Fruit fly (Drosophila melanogaster) whole organism, wandering third instar larva: ENCODE results near the gene Or65a.

ENCODE experiments used
- Abd-B ChIP-seq: fragments of >200 bp; optimal IDR thresholded peaks from 2 replicates; lab custom pipeline; 2017; ENCODE audit warnings: missing biosample characterization, missing genetic modification characterization
- CG32264 ChIP-seq: fragments of 200-800 bp; sonication (Bioruptor generic); optimal IDR thresholded peaks from 2 replicates; lab custom pipeline; 2016; ENCODE audit warnings: missing biosample characterization, missing genetic modification characterization
- CG9705 ChIP-seq: fragments of 200-800 bp; sonication (Bioruptor generic); optimal IDR thresholded peaks from 2 replicates; lab custom pipeline; 2018; ENCODE audit warnings: missing biosample characterization, mild to moderate bottlenecking, missing genetic modification characterization
- CrebA ChIP-seq: fragments of 200-800 bp; sonication (Bioruptor generic); optimal IDR thresholded peaks from 2 replicates; lab custom pipeline; 2016; ENCODE audit warnings: missing biosample characterization, mild to moderate bottlenecking, missing genetic modification characterization, borderline replicate concordance
- Dfd ChIP-seq: fragments of >200 bp; optimal IDR thresholded peaks from 2 replicates; lab custom pipeline; 2017; ENCODE audit warnings: missing biosample characterization, missing genetic modification characterization
- Dif ChIP-seq: fragments of 200-275, 200-300 bp; sonication (Bioruptor generic); optimal IDR thresholded peaks from 2 replicates; lab custom pipeline; 2018; ENCODE audit warnings: missing biosample characterization, missing genetic modification characterization; ENCODE audit not compliant: partially characterized antibody
- GATAd ChIP-seq: sonication (Bioruptor generic); optimal IDR thresholded peaks from 2 replicates; lab custom pipeline; 2016; ENCODE audit warnings: missing biosample characterization, missing genetic modification characterization
- HLH106 ChIP-seq: fragments of 200-800 bp; optimal IDR thresholded peaks from 3 replicates; lab custom pipeline; 2019; ENCODE audit warnings: missing biosample characterization, mild to moderate bottlenecking, missing genetic modification characterization, moderate library complexity
- Hnf4 ChIP-seq: fragments of 200-800 bp; sonication (Bioruptor generic); optimal IDR thresholded peaks from 2 replicates; lab custom pipeline; 2016; ENCODE audit warnings: missing biosample characterization, mild to moderate bottlenecking, missing genetic modification characterization
- Hr78 ChIP-seq: fragments of >200 bp; optimal IDR thresholded peaks from 2 replicates; lab custom pipeline; 2017; ENCODE audit warnings: missing biosample characterization, missing genetic modification characterization
- Hr83 ChIP-seq: fragments of 200-300 bp; sonication (Bioruptor generic); optimal IDR thresholded peaks from 2 replicates; lab custom pipeline; 2016; ENCODE audit warnings: missing biosample characterization, mild to moderate bottlenecking, missing genetic modification characterization, moderate library complexity; ENCODE audit not compliant: poor library complexity, severe bottlenecking
- Jra ChIP-seq: sonication (Bioruptor generic); optimal IDR thresholded peaks from 2 replicates; lab custom pipeline; 2016; ENCODE audit warnings: missing biosample characterization, missing genetic modification characterization
- Mio ChIP-seq: sonication (Bioruptor generic); optimal IDR thresholded peaks from 2 replicates; lab custom pipeline; 2016; ENCODE audit warnings: missing biosample characterization, missing genetic modification characterization
- Myc ChIP-seq: fragments of >200 bp; optimal IDR thresholded peaks from 2 replicates; lab custom pipeline; 2017
- N ChIP-seq: fragments of >200 bp; optimal IDR thresholded peaks from 2 replicates; lab custom pipeline; 2018; ENCODE audit warnings: missing biosample characterization, missing external identifiers, missing genetic modification characterization
- OdsH ChIP-seq: fragments of 200-800 bp; sonication (Bioruptor generic); optimal IDR thresholded peaks from 2 replicates; lab custom pipeline; 2016; ENCODE audit warnings: missing biosample characterization, mild to moderate bottlenecking, missing genetic modification characterization
- Rel ChIP-seq, 2 experiments: fragments of 200-800 bp; sonication (Bioruptor generic) in 1 of 2; optimal IDR thresholded peaks; 2 replicates in 1 of 2; 3 replicates in 1 of 2; lab custom pipeline; 2016 to 2019; ENCODE audit warnings: mild to moderate bottlenecking in 2 of 2, missing biosample characterization in 2 of 2, missing genetic modification characterization in 2 of 2, moderate library complexity in 1 of 2
- Sp1 ChIP-seq: fragments of 200-800 bp; sonication (Bioruptor generic); optimal IDR thresholded peaks from 3 replicates; lab custom pipeline; 2019; ENCODE audit warnings: missing biosample characterization, mild to moderate bottlenecking, missing genetic modification characterization, moderate library complexity
- Vsx2 ChIP-seq: fragments of 200-300, 225-300 bp; sonication (Bioruptor generic); optimal IDR thresholded peaks from 2 replicates; lab custom pipeline; 2018; ENCODE audit warnings: missing biosample characterization, missing genetic modification characterization; ENCODE audit not compliant: partially characterized antibody
- br ChIP-seq: fragments of 200-800 bp; sonication (Bioruptor generic); optimal IDR thresholded peaks from 2 replicates; lab custom pipeline; 2016; ENCODE audit warnings: missing biosample characterization, missing genetic modification characterization
- brk ChIP-seq: fragments of 200-800 bp; sonication (Bioruptor generic); optimal IDR thresholded peaks from 2 replicates; lab custom pipeline; 2016; ENCODE audit warnings: missing biosample characterization, mild to moderate bottlenecking, missing genetic modification characterization
- dl ChIP-seq, 2 experiments: fragments of 175-275, 200-275 bp in 1 of 2; fragments of 200-275 bp in 1 of 2; sonication (Bioruptor generic); optimal IDR thresholded peaks; lab custom pipeline; 2018; ENCODE audit warnings: mild to moderate bottlenecking in 2 of 2, missing biosample characterization in 2 of 2, missing genetic modification characterization in 2 of 2, moderate library complexity in 2 of 2; ENCODE audit not compliant: partially characterized antibody in 2 of 2, insufficient read depth in 1 of 2
- dmrt93B ChIP-seq: fragments of 200-800 bp; sonication (Bioruptor generic); optimal IDR thresholded peaks from 2 replicates; lab custom pipeline; 2018; ENCODE audit warnings: missing biosample characterization, mild to moderate bottlenecking, missing genetic modification characterization
- dsf ChIP-seq: sonication (Bioruptor generic); optimal IDR thresholded peaks from 2 replicates; lab custom pipeline; 2016; ENCODE audit warnings: missing biosample characterization, missing genetic modification characterization, borderline replicate concordance
- ey ChIP-seq: fragments of 200-800 bp; sonication (Bioruptor generic); optimal IDR thresholded peaks from 2 replicates; lab custom pipeline; 2016; ENCODE audit warnings: missing biosample characterization, missing genetic modification characterization
- foxo ChIP-seq, 2 experiments: fragments of 200-800 bp; sonication (Bioruptor generic); optimal IDR thresholded peaks; 2 replicates in 1 of 2; 3 replicates in 1 of 2; lab custom pipeline; 2016 to 2017; ENCODE audit warnings: missing biosample characterization in 2 of 2, missing genetic modification characterization in 2 of 2
- fru ChIP-seq: fragments of 200-800 bp; sonication (Bioruptor generic); optimal IDR thresholded peaks from 3 replicates; lab custom pipeline; 2016; ENCODE audit warnings: missing biosample characterization, mild to moderate bottlenecking, missing genetic modification characterization
- h ChIP-seq: fragments of 200-800 bp; sonication (Bioruptor generic); optimal IDR thresholded peaks from 3 replicates; lab custom pipeline; 2016; ENCODE audit warnings: missing biosample characterization, mild to moderate bottlenecking, missing genetic modification characterization
- jim ChIP-seq: fragments of 175-275, 200-325 bp; sonication (Bioruptor generic); optimal IDR thresholded peaks from 2 replicates; lab custom pipeline; 2016; ENCODE audit warnings: missing biosample characterization, mild to moderate bottlenecking, missing genetic modification characterization
- lola ChIP-seq: fragments of >200 bp; optimal IDR thresholded peaks from 2 replicates; lab custom pipeline; 2017; ENCODE audit warnings: missing biosample characterization, missing genetic modification characterization
- pan ChIP-seq: fragments of >200 bp; optimal IDR thresholded peaks from 2 replicates; lab custom pipeline; 2017
- psq ChIP-seq: fragments of 200-800 bp; sonication (Bioruptor generic); optimal IDR thresholded peaks from 3 replicates; lab custom pipeline; 2017; ENCODE audit warnings: missing biosample characterization, mild to moderate bottlenecking, missing genetic modification characterization, moderate library complexity
- rgr ChIP-seq: fragments of 200-800 bp; sonication (Bioruptor generic); optimal IDR thresholded peaks from 3 replicates; lab custom pipeline; 2016; ENCODE audit warnings: missing biosample characterization, mild to moderate bottlenecking, missing genetic modification characterization
- sage ChIP-seq: fragments of 200-800 bp; sonication (Bioruptor generic); optimal IDR thresholded peaks from 2 replicates; lab custom pipeline; 2016; ENCODE audit warnings: missing biosample characterization, mild to moderate bottlenecking, missing genetic modification characterization
- sv ChIP-seq: fragments of 200-800 bp; sonication (Bioruptor generic); optimal IDR thresholded peaks from 3 replicates; lab custom pipeline; 2016; ENCODE audit warnings: missing biosample characterization, missing genetic modification characterization
- tai ChIP-seq: sonication (Bioruptor generic); optimal IDR thresholded peaks from 2 replicates; lab custom pipeline; 2016; ENCODE audit warnings: missing biosample characterization, missing genetic modification characterization
- usp ChIP-seq: fragments of >200 bp; optimal IDR thresholded peaks from 2 replicates; lab custom pipeline; 2017; ENCODE audit warnings: missing biosample characterization, missing genetic modification characterization
- woc ChIP-seq: sonication (Bioruptor generic); optimal IDR thresholded peaks from 2 replicates; lab custom pipeline; 2016; ENCODE audit warnings: missing biosample characterization, mild to moderate bottlenecking, missing genetic modification characterization

The Or65a gene

DNA sequence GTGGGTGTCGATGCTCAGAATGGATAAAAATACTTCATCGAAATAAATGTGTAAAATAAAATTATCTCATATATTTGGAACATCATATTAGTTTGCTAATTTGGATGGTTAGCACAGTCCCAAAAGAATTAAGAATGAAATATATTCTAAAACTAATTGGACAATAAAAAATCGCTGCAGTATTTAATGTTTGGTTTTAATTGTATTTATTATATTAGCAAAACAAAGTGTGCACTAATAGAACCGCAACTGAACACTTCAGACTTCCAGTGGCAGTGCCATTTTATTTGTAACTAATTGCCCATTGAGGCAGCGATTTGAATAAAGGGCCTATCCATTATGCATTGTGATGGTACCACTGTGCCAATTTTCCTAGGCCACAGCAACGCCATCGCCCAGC is 34.6 kb downstream of the Or65a start:
- TF ChIP-seq lola (no peak), usp (GFP tag; lab: Kevin White, UChicago) (no peak), dmrt93B (GFP tag; lab: Kevin White, UChicago) (no peak), woc (no peak), Abd-B (GFP tag; lab: Kevin White, UChicago) (no peak), dl (GFP tag; optimal IDR thresholded peaks at IDR 0.05; lab: Kevin White, UChicago; ENCODE audit: insufficient read depth in 1 of 2, partially characterized antibody in 2 of 2) (no peak), brk (GFP tag; lab: Kevin White, UChicago) (no peak), Dfd (GFP tag; lab: Kevin White, UChicago) (no peak), h (no peak), Hr78 (GFP tag; lab: Kevin White, UChicago) (no peak), dsf (GFP tag; lab: Kevin White, UChicago) (no peak), Myc (lab: Kevin White, UChicago) (no peak), sage (GFP tag; lab: Kevin White, UChicago) (no peak), psq (GFP tag; lab: Kevin White, UChicago) (no peak), tai (GFP tag; lab: Kevin White, UChicago) (no peak), Dif (GFP tag; lab: Kevin White, UChicago) (no peak), OdsH (no peak), Hnf4 (GFP tag; lab: Kevin White, UChicago) (no peak), ey (GFP tag; lab: Kevin White, UChicago) (no peak)

- TF ChIP-seq Mio (GFP tag; lab: Kevin White, UChicago) (no peak), brk (GFP tag; lab: Kevin White, UChicago) (no peak), dl (GFP tag; optimal IDR thresholded peaks at IDR 0.05; lab: Kevin White, UChicago; ENCODE audit: insufficient read depth in 1 of 2, partially characterized antibody in 2 of 2) (no peak), h (peak; percentile 31), woc (peak; percentile 51), pan (lab: Kevin White, UChicago) (no peak), rgr (GFP tag; lab: Kevin White, UChicago) (no peak), N (GFP tag; lab: Kevin White, UChicago) (no peak), dsf (GFP tag; lab: Kevin White, UChicago) (no peak), OdsH (peak; percentile 29), Sp1 (GFP tag; lab: Kevin White, UChicago) (peak; percentile 19), Dfd (GFP tag; lab: Kevin White, UChicago) (no peak), CrebA (GFP tag; lab: Kevin White, UChicago) (no peak), jim (GFP tag; lab: Kevin White, UChicago) (no peak), Abd-B (GFP tag; lab: Kevin White, UChicago) (no peak), tai (GFP tag; lab: Kevin White, UChicago) (no peak), fru (GFP tag; lab: Kevin White, UChicago) (peak; percentile 58), Rel (GFP tag; optimal IDR thresholded peaks at IDR 0.05; lab: Kevin White, UChicago) (no peak), Rel (tag; optimal IDR thresholded peaks at IDR 0.05; lab: Kevin White, UChicago) (no peak), foxo (GFP tag; optimal IDR thresholded peaks at IDR 0.05; lab: Kevin White, UChicago) (peak in 1 of 2 experiments; percentile 32), psq (GFP tag; lab: Kevin White, UChicago) (peak; percentile 27), sv (GFP tag; lab: Kevin White, UChicago) (no peak), GATAd (GFP tag; lab: Kevin White, UChicago) (no peak), Hr78 (GFP tag; lab: Kevin White, UChicago) (no peak), Hr83 (GFP tag; lab: Kevin White, UChicago) (no peak), Dif (GFP tag; lab: Kevin White, UChicago) (no peak), Hnf4 (GFP tag; lab: Kevin White, UChicago) (no peak), lola (no peak), CG32264 (GFP tag; lab: Kevin White, UChicago) (no peak), br (GFP tag; lab: Kevin White, UChicago) (no peak), usp (GFP tag; lab: Kevin White, UChicago) (no peak), CG9705 (GFP tag; lab: Kevin White, UChicago) (no peak), dmrt93B (GFP tag; lab: Kevin White, UChicago) (peak; percentile 24), Jra (GFP tag; lab: Kevin White, UChicago) (no peak), Myc (lab: Kevin White, UChicago) (no peak), Vsx2 (GFP tag; lab: Kevin White, UChicago) (no peak), ey (GFP tag; lab: Kevin White, UChicago) (peak; percentile 26), sage (GFP tag; lab: Kevin White, UChicago) (no peak), HLH106 (tag; lab: Kevin White, UChicago) (peak; percentile 4)
- TF ChIP-seq, all 38 proteins: peak for 10
Measured at dm6 chr3L:6357152-6357551, 36.7 kb downstream of the Or65a start.
